Worm (Caenorhabditis elegans) whole organism, early embryonic: ENCODE measurements around the gene col-80.

Experiments
- F13C5.2 ChIP-seq: sonication (generic microtip); optimal IDR thresholded peaks from 2 replicates; lab custom pipeline; 2017; ENCODE audit warnings: mild to moderate bottlenecking, missing genetic modification characterization, inconsistent platforms, missing compliant biosample characterization
- ama-1 ChIP-seq: fragments of 150-350 bp; optimal IDR thresholded peaks from 2 replicates; lab custom pipeline; 2014
- ceh-13 ChIP-seq: fragments of 200-800 bp; sonication (Bioruptor generic); optimal IDR thresholded peaks from 2 replicates; lab custom pipeline; 2018; ENCODE audit warnings: mild to moderate bottlenecking, missing genetic modification characterization, missing compliant biosample characterization
- ceh-36 ChIP-seq: sonication (generic microtip); optimal IDR thresholded peaks from 2 replicates; lab custom pipeline; 2016; ENCODE audit warnings: missing genetic modification characterization, inconsistent platforms, missing compliant biosample characterization
- flt-1 ChIP-seq: fragments of 200-800 bp; sonication (Bioruptor generic); IDR thresholded peaks from 2 replicates; pipeline ENCODE4 v1.3.6; 2022; ENCODE audit warnings: missing genetic modification characterization, missing compliant biosample characterization
- hnd-1 ChIP-seq: sonication (generic microtip); optimal IDR thresholded peaks from 2 replicates; lab custom pipeline; 2016; ENCODE audit warnings: missing genetic modification characterization, missing compliant biosample characterization
- sea-1 ChIP-seq: fragments of 200-800 bp; sonication (Bioruptor generic); conservative IDR thresholded peaks from 2 replicates; pipeline ENCODE4 v1.3.6; 2022; ENCODE audit warnings: missing genetic modification characterization, missing compliant biosample characterization
- tbx-11 ChIP-seq: fragments of 200-800 bp; sonication (Bioruptor generic); IDR thresholded peaks from 2 replicates; pipeline ENCODE4 v1.3.6; 2022; ENCODE audit warnings: missing genetic modification characterization, missing compliant biosample characterization
- tbx-37 ChIP-seq: fragments of 200-800 bp; sonication (Bioruptor generic); conservative IDR thresholded peaks from 2 replicates; pipeline ENCODE4 v1.3.6; 2022; ENCODE audit warnings: missing genetic modification reagents, missing genetic modification characterization, missing compliant biosample characterization

ce11 chrII:10661448-10662064 lies 45.4 kb upstream of the col-80 start:
- no peak for TF ChIP-seq ama-1 (lab: Kevin White, UChicago)
- TF ChIP-seq hnd-1 (tag; lab: Kevin White, UChicago), result no peak
- no peak for TF ChIP-seq ceh-13 (GFP tag; lab: Kevin White, UChicago)
- TF ChIP-seq ceh-36 (tag; lab: Kevin White, UChicago), result no peak
- TF ChIP-seq tbx-37, result no peak
- no peak for TF ChIP-seq flt-1
- no peak for TF ChIP-seq sea-1 (GFP tag; lab: Robert Waterston, UW)
- no peak for TF ChIP-seq F13C5.2 (tag; lab: Kevin White, UChicago)
- TF ChIP-seq tbx-11 (GFP tag; lab: Robert Waterston, UW), result no peak
